Worm (Caenorhabditis elegans): ENCODE measurements around the gene C41H7.9.

- no peak for TF ChIP-seq ets-4 (tag; optimal IDR thresholded peaks at IDR 0.05)
- no peak for TF ChIP-seq unc-86 (tag; optimal IDR thresholded peaks at IDR 0.05)
- TF ChIP-seq ceh-48 (tag; optimal IDR thresholded peaks at IDR 0.05): no peak
- no peak for TF ChIP-seq F13H6.1 (tag; optimal IDR thresholded peaks at IDR 0.05)
- no peak for TF ChIP-seq K02D7.2 (tag; optimal IDR thresholded peaks at IDR 0.05)
- no peak for TF ChIP-seq lin-11 (tag; optimal IDR thresholded peaks at IDR 0.05)
Observed at ce11 chrII:3030416-3030815, 18.4 kb upstream of the C41H7.9 start.
